Worm (Caenorhabditis elegans): ENCODE data around the gene B0252.8.
"Not testable (repeated sequence)": the region's sequence is repeated elsewhere in the genome, so short reads cannot be mapped to it uniquely, and the experiment has no call there.

Gene B0252.8

DNA sequence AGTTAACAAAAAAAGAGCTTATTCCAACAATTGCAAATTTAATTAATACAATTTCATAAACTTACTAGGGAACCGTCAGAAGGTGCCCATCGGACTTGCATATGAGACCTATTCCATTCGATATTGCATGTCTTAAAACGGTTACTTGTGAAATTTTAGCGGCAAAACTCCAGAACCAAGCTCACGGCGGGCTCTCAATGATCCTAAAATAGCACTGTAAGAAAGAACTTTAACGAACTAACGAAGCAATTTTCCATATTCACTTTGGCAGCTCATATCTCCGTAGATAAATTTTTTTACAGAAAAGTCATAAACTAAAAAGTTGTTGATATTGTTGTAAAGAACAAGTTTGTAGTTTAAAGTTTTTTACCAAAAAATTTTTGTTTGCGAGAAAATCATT lies 8.3 kb upstream of the B0252.8 start, which contains the start of gene B0252.3:
B0252.3 (minus strand) TSS at position 101 of the 400 bp plus-strand sequence.
- not testable (repeated sequence) for TF ChIP-seq zag-1, skn-1, unc-39 (tag; optimal IDR thresholded peaks at IDR 0.05)

DNA sequence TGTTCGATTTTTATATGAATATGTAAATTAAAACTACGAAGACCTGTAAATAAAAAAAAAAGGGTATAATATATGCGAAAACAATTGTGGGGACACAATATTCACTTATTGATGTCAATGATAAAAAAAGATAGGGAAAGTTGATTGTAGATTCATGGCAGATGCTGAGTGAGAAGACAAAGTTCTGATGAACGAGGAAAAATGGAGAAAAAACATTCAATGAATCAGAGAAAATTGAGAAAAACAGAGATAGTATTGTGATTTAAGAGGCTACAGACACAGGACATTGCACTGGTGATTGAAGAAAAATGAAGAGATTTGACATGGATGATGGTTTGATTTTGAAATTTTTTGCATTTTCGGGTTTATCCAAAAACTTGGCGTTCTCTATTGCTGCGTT lies 7.3 kb upstream of the B0252.8 start:
- no peak for TF ChIP-seq nhr-25 (tag; optimal IDR thresholded peaks at IDR 0.05)
- TF ChIP-seq sem-4 (tag; optimal IDR thresholded peaks at IDR 0.05): no peak
- no peak for TF ChIP-seq lin-39 (tag; optimal IDR thresholded peaks at IDR 0.05)
- TF ChIP-seq zag-1 (tag; optimal IDR thresholded peaks at IDR 0.05): no peak
- no peak for TF ChIP-seq crh-2 (tag; optimal IDR thresholded peaks at IDR 0.05)
- no peak for TF ChIP-seq dmd-4 (tag; optimal IDR thresholded peaks at IDR 0.05)
- no peak for TF ChIP-seq nhr-6 (tag; optimal IDR thresholded peaks at IDR 0.05)
- no peak for TF ChIP-seq nhr-23 (tag; optimal IDR thresholded peaks at IDR 0.05)
- TF ChIP-seq lin-13 (GFP tag; optimal IDR thresholded peaks at IDR 0.05): no peak
- no peak for TF ChIP-seq ZK546.5 (tag; optimal IDR thresholded peaks at IDR 0.05)
- no peak for TF ChIP-seq ceh-16 (tag; optimal IDR thresholded peaks at IDR 0.05)
- TF ChIP-seq aly-2 (tag; optimal IDR thresholded peaks at IDR 0.05): no peak
- no peak for TF ChIP-seq nhr-10 (tag; optimal IDR thresholded peaks at IDR 0.05)
- no peak for TF ChIP-seq egl-27 (tag; optimal IDR thresholded peaks at IDR 0.05)
- peak; percentile 52 for TF ChIP-seq blmp-1 (tag; optimal IDR thresholded peaks at IDR 0.05; ENCODE audit: insufficient read depth)
- TF ChIP-seq elt-1 (tag; optimal IDR thresholded peaks at IDR 0.05): no peak
- no peak for TF ChIP-seq nhr-12 (tag; optimal IDR thresholded peaks at IDR 0.05)
- TF ChIP-seq fos-1 (tag; optimal IDR thresholded peaks at IDR 0.05): peak; percentile 37
- TF ChIP-seq ztf-11 (tag; optimal IDR thresholded peaks at IDR 0.05): no peak
- TF ChIP-seq peb-1 (tag; optimal IDR thresholded peaks at IDR 0.05): no peak
- peak; percentile 12 for TF ChIP-seq nhr-129 (tag; optimal IDR thresholded peaks at IDR 0.05)
- no peak for TF ChIP-seq mab-5 (tag; optimal IDR thresholded peaks at IDR 0.05)
- no peak for TF ChIP-seq unc-62 (GFP tag; optimal IDR thresholded peaks at IDR 0.05)
- no peak for TF ChIP-seq nhr-21 (tag; optimal IDR thresholded peaks at IDR 0.05)
- TF ChIP-seq R02D3.7 (tag; optimal IDR thresholded peaks at IDR 0.05): no peak
- no peak for TF ChIP-seq nhr-237 (tag; optimal IDR thresholded peaks at IDR 0.05)
- no peak for TF ChIP-seq mdl-1 (tag; optimal IDR thresholded peaks at IDR 0.05)
- peak; percentile 32 for TF ChIP-seq C34F6.9 (tag; optimal IDR thresholded peaks at IDR 0.05)
- TF ChIP-seq lsy-2 (tag; optimal IDR thresholded peaks at IDR 0.05): no peak

DNA sequence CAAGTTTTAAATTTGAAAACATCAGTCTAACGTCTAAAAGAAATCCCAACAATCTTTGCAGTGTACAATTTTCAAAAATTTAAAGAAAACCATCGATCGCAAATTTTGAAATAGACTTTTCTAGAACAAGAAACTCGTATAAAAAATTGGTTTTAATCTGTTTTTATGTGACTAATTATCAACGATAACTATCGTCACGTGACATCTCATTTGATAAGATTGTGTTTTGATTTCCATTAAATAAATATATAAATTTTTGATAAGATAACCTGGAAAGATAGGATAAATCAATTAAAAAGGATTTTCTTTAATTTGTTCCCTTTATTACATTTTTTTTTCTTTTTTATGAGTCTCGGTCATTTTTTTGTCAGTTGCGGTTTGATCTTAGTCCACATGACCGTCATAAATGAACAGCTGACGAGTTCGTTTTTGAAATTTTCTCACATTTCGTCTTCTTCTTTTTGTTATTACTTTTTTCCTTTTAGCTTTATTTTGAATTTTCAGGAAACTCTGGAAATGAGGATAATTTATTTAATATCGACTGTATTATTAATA lies 6.3 kb upstream of the B0252.8 start, which contains the start of gene asm-1:
asm-1 (plus strand) TSS at position 505 of the 555 bp plus-strand sequence.
- TF ChIP-seq C34F6.9 (tag; optimal IDR thresholded peaks at IDR 0.05): peak; percentile 16
- no peak for TF ChIP-seq nhr-77 (tag; optimal IDR thresholded peaks at IDR 0.05)

DNA sequence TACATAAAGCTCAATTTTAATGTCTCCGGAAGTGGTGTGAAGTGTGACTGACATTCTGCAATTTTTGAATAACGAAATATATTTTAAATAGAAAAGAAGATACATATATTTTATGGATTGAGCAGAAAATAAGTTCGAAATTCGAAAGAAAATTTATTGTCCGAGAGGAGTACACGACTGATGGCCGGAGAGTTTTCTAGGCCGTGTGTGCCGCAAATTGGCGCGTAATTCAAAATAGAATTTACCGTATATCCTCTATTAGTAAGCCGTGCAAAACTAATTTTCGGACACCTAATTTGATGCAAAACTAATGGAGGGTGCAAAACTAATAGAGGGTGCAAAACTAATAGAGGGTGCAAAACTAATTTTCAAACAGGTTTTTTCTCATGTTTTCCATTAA lies 2.7 kb upstream of the B0252.8 start, which contains the start of gene cyn-10:
cyn-10 (minus strand) TSS at position 57 of the 400 bp plus-strand sequence.
- TF ChIP-seq lsy-2 (tag; optimal IDR thresholded peaks at IDR 0.05) (peak; percentile 70 to 81), nhr-21 (tag; optimal IDR thresholded peaks at IDR 0.05) (peak; percentile 56), blmp-1 (tag; optimal IDR thresholded peaks at IDR 0.05; ENCODE audit: insufficient read depth) (peak; percentile 7), nhr-6 (tag; optimal IDR thresholded peaks at IDR 0.05) (peak; percentile 57), ztf-11 (tag; optimal IDR thresholded peaks at IDR 0.05) (no peak), mab-5 (tag; optimal IDR thresholded peaks at IDR 0.05) (no peak), ceh-16 (tag; optimal IDR thresholded peaks at IDR 0.05) (no peak), F13H6.1 (tag; optimal IDR thresholded peaks at IDR 0.05) (peak; percentile 77), lin-13 (GFP tag; optimal IDR thresholded peaks at IDR 0.05) (peak; percentile 65), nhr-129 (tag; optimal IDR thresholded peaks at IDR 0.05) (peak; percentile 27), unc-55 (GFP tag; optimal IDR thresholded peaks at IDR 0.05) (peak; percentile 70), skn-1 (tag; optimal IDR thresholded peaks at IDR 0.05) (no peak), Y55F3AM.14 (GFP tag; optimal IDR thresholded peaks at IDR 0.05) (no peak), nhr-11 (tag; optimal IDR thresholded peaks at IDR 0.05) (no peak), zag-1 (tag; optimal IDR thresholded peaks at IDR 0.05) (no peak), sma-3 (GFP tag; optimal IDR thresholded peaks at IDR 0.05) (peak; percentile 86), snpc-4 (tag; optimal IDR thresholded peaks at IDR 0.05) (peak; percentile 49), nhr-25 (tag; optimal IDR thresholded peaks at IDR 0.05) (no peak), ama-1 (optimal IDR thresholded peaks at IDR 0.05) (no peak), alr-1 (tag; optimal IDR thresholded peaks at IDR 0.05) (no peak), elt-3 (tag; optimal IDR thresholded peaks at IDR 0.05) (no peak), C34F6.9 (tag; optimal IDR thresholded peaks at IDR 0.05) (peak; percentile 59), sma-9 (GFP tag; optimal IDR thresholded peaks at IDR 0.05) (peak; percentile 96), sma-9 (tag; optimal IDR thresholded peaks at IDR 0.05) (no peak), mbf-1 (tag; optimal IDR thresholded peaks at IDR 0.05) (no peak), crh-2 (tag; optimal IDR thresholded peaks at IDR 0.05) (peak; percentile 50), egl-27 (tag; optimal IDR thresholded peaks at IDR 0.05) (no peak), gmeb-1 (tag; optimal IDR thresholded peaks at IDR 0.05) (peak; percentile 94)

All from whole organism, L2 larva.